Fruit fly (Drosophila melanogaster) whole organism, adult: ENCODE data around the gene CG31145.
A peak's percentile ranks its signal among the peaks of the same experiment; 100 is the strongest.

Source experiments
- CG11617 ChIP-seq: fragments of 200-800 bp; sonication (Bioruptor generic); optimal IDR thresholded peaks from 2 replicates; lab custom pipeline; 2017; ENCODE audit warnings: mild to moderate bottlenecking, missing biosample characterization, missing genetic modification reagents, missing genetic modification characterization
- CG12768 ChIP-seq: fragments of 200-800 bp; sonication (Bioruptor generic); optimal IDR thresholded peaks from 2 replicates; lab custom pipeline; 2017; ENCODE audit warnings: missing biosample characterization, missing genetic modification characterization, mild to moderate bottlenecking, moderate library complexity, missing genetic modification reagents
- CG14711 ChIP-seq: fragments of 200-800 bp; sonication (Bioruptor generic); optimal IDR thresholded peaks from 2 replicates; lab custom pipeline; 2018; ENCODE audit warnings: missing biosample characterization, mild to moderate bottlenecking, missing genetic modification characterization, moderate library complexity
- CG1620 ChIP-seq: fragments of 200-800 bp; sonication (Bioruptor generic); optimal IDR thresholded peaks from 2 replicates; lab custom pipeline; 2016; ENCODE audit warnings: missing biosample characterization, missing genetic modification characterization
- CG33017 ChIP-seq: fragments of 200-800 bp; sonication (Bioruptor generic); optimal IDR thresholded peaks from 2 replicates; lab custom pipeline; 2018; ENCODE audit warnings: missing biosample characterization, mild to moderate bottlenecking, missing genetic modification characterization, moderate library complexity
- CG5204 ChIP-seq: fragments of 200-800 bp; sonication (Bioruptor generic); optimal IDR thresholded peaks from 2 replicates; lab custom pipeline; 2016; ENCODE audit warnings: missing biosample characterization, missing genetic modification characterization
- CG7045 ChIP-seq: fragments of 200-800 bp; sonication (Bioruptor generic); optimal IDR thresholded peaks from 2 replicates; lab custom pipeline; 2017; ENCODE audit warnings: missing biosample characterization, mild to moderate bottlenecking, missing genetic modification characterization
- CG7101 ChIP-seq: fragments of 200-800 bp; sonication (Bioruptor generic); optimal IDR thresholded peaks from 2 replicates; lab custom pipeline; 2018; ENCODE audit warnings: missing biosample characterization, mild to moderate bottlenecking, missing genetic modification characterization, moderate library complexity
- Clk ChIP-seq: fragments of 200-800 bp; sonication (Bioruptor generic); optimal IDR thresholded peaks from 2 replicates; lab custom pipeline; 2017; ENCODE audit warnings: missing biosample characterization, missing genetic modification characterization
- Crg-1 ChIP-seq: fragments of 200-800 bp; sonication (Bioruptor generic); optimal IDR thresholded peaks from 2 replicates; lab custom pipeline; 2016; ENCODE audit warnings: missing biosample characterization, missing genetic modification characterization
- Hr96 ChIP-seq: fragments of 200-800 bp; sonication (Bioruptor generic); optimal IDR thresholded peaks from 2 replicates; lab custom pipeline; 2016; ENCODE audit warnings: missing biosample characterization, missing genetic modification characterization
- Mnt ChIP-seq: fragments of 200-800 bp; sonication (Bioruptor generic); optimal IDR thresholded peaks from 2 replicates; lab custom pipeline; 2016; ENCODE audit warnings: missing biosample characterization, mild to moderate bottlenecking, missing genetic modification characterization
- bab1 ChIP-seq: fragments of 200-800 bp; sonication (Bioruptor generic); optimal IDR thresholded peaks from 3 replicates; lab custom pipeline; 2019; ENCODE audit warnings: missing biosample characterization, mild to moderate bottlenecking, missing genetic modification characterization, moderate library complexity
- cic ChIP-seq: fragments of 200-800 bp; sonication (Bioruptor generic); optimal IDR thresholded peaks from 2 replicates; lab custom pipeline; 2017; ENCODE audit warnings: missing biosample characterization, mild to moderate bottlenecking, missing genetic modification characterization, moderate library complexity
- cnc ChIP-seq, 2 experiments: fragments of >200 bp; optimal IDR thresholded peaks; 2 replicates each; lab custom pipeline; 2017
- kay ChIP-seq: fragments of 200-800 bp; sonication (Bioruptor generic); peaks from one replicate; lab custom pipeline; 2016; ENCODE audit warnings: missing biosample characterization, missing genetic modification characterization, borderline replicate concordance
- ovo ChIP-seq: fragments of 200-800 bp; sonication (Bioruptor generic); optimal IDR thresholded peaks from 2 replicates; lab custom pipeline; 2016; ENCODE audit warnings: missing biosample characterization, missing genetic modification characterization
- pad ChIP-seq: fragments of 200-800 bp; sonication (Bioruptor generic); optimal IDR thresholded peaks from 3 replicates; lab custom pipeline; 2017; ENCODE audit warnings: missing biosample characterization, missing genetic modification characterization, mild to moderate bottlenecking, moderate library complexity, missing genetic modification reagents
- tj ChIP-seq: fragments of 200-800 bp; sonication (Bioruptor generic); optimal IDR thresholded peaks from 3 replicates; lab custom pipeline; 2017; ENCODE audit warnings: missing biosample characterization, mild to moderate bottlenecking, missing genetic modification characterization, moderate library complexity
- toe ChIP-seq: fragments of 200-800 bp; sonication (Bioruptor generic); optimal IDR thresholded peaks from 2 replicates; lab custom pipeline; 2016; ENCODE audit warnings: missing biosample characterization, missing genetic modification characterization

The CG31145 gene

DNA sequence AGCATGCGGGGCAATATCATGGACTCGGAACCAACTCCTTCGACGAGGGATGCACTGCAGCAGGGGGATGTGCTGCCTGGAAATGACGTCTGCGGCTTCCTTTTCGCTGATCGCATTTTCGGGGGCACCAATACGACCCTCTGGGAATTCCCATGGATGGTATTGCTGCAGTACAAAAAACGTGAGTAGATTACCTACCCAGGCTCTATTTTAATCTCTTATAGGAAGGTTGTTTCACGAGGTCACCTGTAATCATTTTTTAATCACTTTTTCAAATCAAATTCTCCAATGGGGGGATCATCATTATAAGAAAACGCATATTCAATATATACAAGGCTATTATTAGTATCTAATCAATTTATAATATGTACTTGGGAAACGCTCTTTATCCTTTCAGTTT lies 17.5 kb upstream of the CG31145 start:
- TF ChIP-seq Mnt (GFP tag; lab: Kevin White, UChicago), result no peak
- TF ChIP-seq CG5204, result no peak
- no peak for TF ChIP-seq kay (GFP tag; lab: Kevin White, UChicago)
- no peak for TF ChIP-seq Crg-1 (GFP tag; lab: Kevin White, UChicago)
- no peak for TF ChIP-seq pad
- TF ChIP-seq CG7045 (GFP tag; lab: Kevin White, UChicago), result no peak
- no peak for TF ChIP-seq ovo (GFP tag; lab: Kevin White, UChicago)
- no peak for TF ChIP-seq CG12768
- no peak for TF ChIP-seq CG33017 (tag; lab: Kevin White, UChicago)

DNA sequence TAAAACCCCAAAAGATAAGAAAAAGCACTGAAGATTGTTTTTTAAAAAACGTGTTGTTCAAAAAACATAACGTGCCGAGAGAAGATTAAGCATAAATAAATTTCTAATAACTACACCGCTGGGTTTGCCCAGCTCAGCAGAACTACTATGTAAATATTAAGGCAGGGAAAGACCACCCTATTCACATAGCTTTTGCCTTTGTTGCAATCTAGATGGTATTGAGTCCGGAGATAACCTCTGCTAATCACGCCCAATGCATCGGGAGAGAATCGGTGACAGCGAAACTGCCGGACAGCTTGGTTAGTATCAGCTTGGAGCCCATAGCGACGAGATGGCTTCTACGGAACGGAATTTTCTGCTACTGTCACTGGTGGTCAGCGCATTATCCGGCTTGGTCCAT lies 16.5 kb upstream of the CG31145 start, which contains the start of gene SPE:
Gene SPE (plus strand): TSS at position 301 of the 400 bp plus-strand sequence.
- TF ChIP-seq Clk, result no peak
- TF ChIP-seq Mnt (GFP tag; lab: Kevin White, UChicago), result no peak
- peak; percentile 44 for TF ChIP-seq tj (GFP tag; lab: Kevin White, UChicago)
- TF ChIP-seq cic (GFP tag; lab: Kevin White, UChicago), result peak; percentile 18
- TF ChIP-seq CG12768, result no peak
- no peak for TF ChIP-seq Hr96 (GFP tag; lab: Kevin White, UChicago)
- TF ChIP-seq CG1620, result no peak
- TF ChIP-seq CG14711 (tag; lab: Kevin White, UChicago), result no peak
- no peak for TF ChIP-seq CG7045 (GFP tag; lab: Kevin White, UChicago)

DNA sequence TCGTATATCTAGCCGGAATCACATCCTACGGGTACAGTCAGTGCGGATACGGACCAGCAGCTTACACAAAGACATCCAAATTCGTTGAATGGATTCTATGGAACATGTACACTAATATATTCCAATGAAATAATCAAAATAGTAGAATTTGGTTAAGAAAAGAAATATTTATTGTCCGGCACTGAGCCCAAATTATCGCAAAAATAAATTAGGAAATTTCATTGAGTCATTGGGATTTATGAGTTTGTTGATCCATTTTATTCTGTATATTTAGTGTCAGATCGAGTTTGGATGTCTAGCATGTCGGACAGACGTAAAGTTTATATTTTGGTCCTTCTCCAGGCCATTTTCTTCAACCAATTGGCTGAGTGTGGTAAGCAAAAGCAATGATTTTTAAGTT lies 14.3 kb upstream of the CG31145 start, which contains the start of gene CG18754:
Gene CG18754 (plus strand): TSS at position 301 of the 400 bp plus-strand sequence.
- TF ChIP-seq CG33017 (tag; lab: Kevin White, UChicago) (no peak), tj (GFP tag; lab: Kevin White, UChicago) (no peak), Mnt (GFP tag; lab: Kevin White, UChicago) (no peak), cnc (optimal IDR thresholded peaks at IDR 0.05; lab: Kevin White, UChicago) (no peak), CG14711 (tag; lab: Kevin White, UChicago) (no peak), pad (no peak), CG12768 (no peak), CG1620 (no peak), kay (GFP tag; lab: Kevin White, UChicago) (no peak), toe (no peak), CG7101 (tag; lab: Kevin White, UChicago) (no peak), CG7045 (GFP tag; lab: Kevin White, UChicago) (no peak), bab1 (no peak), Crg-1 (GFP tag; lab: Kevin White, UChicago) (no peak), cic (GFP tag; lab: Kevin White, UChicago) (no peak)

DNA sequence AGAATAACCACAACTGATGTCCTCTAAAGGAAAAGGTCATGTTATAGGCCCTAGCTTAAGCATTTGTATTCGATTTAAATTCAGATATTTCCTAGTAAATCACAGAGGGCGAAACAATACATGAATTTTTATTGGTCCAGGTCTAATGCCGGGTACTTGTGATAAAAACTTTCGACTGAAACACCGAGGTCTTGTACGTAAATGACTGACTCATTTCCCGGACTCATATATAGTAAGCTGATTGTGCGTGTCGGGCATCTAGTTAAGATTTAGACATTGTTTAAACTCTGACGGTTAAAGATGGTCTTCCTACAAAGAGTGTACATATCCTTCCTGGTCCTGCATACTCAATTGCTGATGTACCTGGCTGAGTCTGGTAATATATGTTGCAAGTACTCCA lies 12.7 kb upstream of the CG31145 start, which contains the start of gene CG16710:
Gene CG16710 (plus strand): TSS at position 301 of the 400 bp plus-strand sequence.
- no peak for TF ChIP-seq tj (GFP tag; lab: Kevin White, UChicago)
- no peak for TF ChIP-seq ovo (GFP tag; lab: Kevin White, UChicago)
- TF ChIP-seq CG1620, result no peak
- TF ChIP-seq Hr96 (GFP tag; lab: Kevin White, UChicago), result no peak
- no peak for TF ChIP-seq Clk
- TF ChIP-seq CG12768, result no peak
- TF ChIP-seq CG5204, result no peak
- TF ChIP-seq cic (GFP tag; lab: Kevin White, UChicago), result no peak
- TF ChIP-seq bab1, result no peak
- no peak for TF ChIP-seq CG33017 (tag; lab: Kevin White, UChicago)
- no peak for TF ChIP-seq toe
- TF ChIP-seq CG11617 (GFP tag; lab: Kevin White, UChicago), result no peak
- TF ChIP-seq pad, result no peak
- TF ChIP-seq CG7045 (GFP tag; lab: Kevin White, UChicago), result no peak
- no peak for TF ChIP-seq Crg-1 (GFP tag; lab: Kevin White, UChicago)

DNA sequence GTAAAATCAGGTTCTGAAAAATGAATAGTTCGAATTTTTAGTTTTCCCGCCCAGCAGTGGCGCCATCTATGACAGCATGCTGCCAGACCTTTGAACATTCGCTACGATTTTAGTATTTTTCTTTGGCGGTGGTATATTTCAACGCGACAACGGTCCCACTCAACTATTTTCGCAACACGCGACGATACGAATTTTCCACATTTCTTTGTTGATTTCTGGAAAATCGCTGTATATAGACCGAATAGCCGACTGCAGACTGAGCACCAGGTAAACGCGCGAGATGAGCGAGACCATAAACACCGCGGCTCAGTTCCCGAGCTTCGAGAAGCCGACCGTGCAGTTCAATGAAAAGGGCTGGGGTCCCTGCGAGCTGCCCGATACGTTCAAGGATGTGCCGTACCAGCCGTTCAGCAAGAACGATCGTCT lies 10.5 kb upstream of the CG31145 start, which contains the start of gene eIF3d1:
Gene eIF3d1 (plus strand): TSS at position 129 of the 426 bp plus-strand sequence.
- peak; percentile 51 for TF ChIP-seq bab1
- no peak for TF ChIP-seq CG12768
- TF ChIP-seq CG11617 (GFP tag; lab: Kevin White, UChicago), result no peak
- TF ChIP-seq CG1620, result peak; percentile 55
- TF ChIP-seq cic (GFP tag; lab: Kevin White, UChicago), result no peak
- TF ChIP-seq CG33017 (tag; lab: Kevin White, UChicago), result no peak
- no peak for TF ChIP-seq CG7045 (GFP tag; lab: Kevin White, UChicago)
- TF ChIP-seq CG14711 (tag; lab: Kevin White, UChicago), result no peak
- no peak for TF ChIP-seq CG7101 (tag; lab: Kevin White, UChicago)
- peak; percentile 0 for TF ChIP-seq ovo (GFP tag; lab: Kevin White, UChicago)
- TF ChIP-seq Hr96 (GFP tag; lab: Kevin White, UChicago), result no peak
- TF ChIP-seq Crg-1 (GFP tag; lab: Kevin White, UChicago), result peak; percentile 23
- TF ChIP-seq pad, result no peak
- TF ChIP-seq kay (GFP tag; lab: Kevin White, UChicago), result no peak
- no peak for TF ChIP-seq tj (GFP tag; lab: Kevin White, UChicago)
- TF ChIP-seq toe, result no peak
- no peak for TF ChIP-seq cnc (optimal IDR thresholded peaks at IDR 0.05; lab: Kevin White, UChicago)
- peak; percentile 94 for TF ChIP-seq Mnt (GFP tag; lab: Kevin White, UChicago)
- TF ChIP-seq CG5204, result no peak
- no peak for TF ChIP-seq Clk

DNA sequence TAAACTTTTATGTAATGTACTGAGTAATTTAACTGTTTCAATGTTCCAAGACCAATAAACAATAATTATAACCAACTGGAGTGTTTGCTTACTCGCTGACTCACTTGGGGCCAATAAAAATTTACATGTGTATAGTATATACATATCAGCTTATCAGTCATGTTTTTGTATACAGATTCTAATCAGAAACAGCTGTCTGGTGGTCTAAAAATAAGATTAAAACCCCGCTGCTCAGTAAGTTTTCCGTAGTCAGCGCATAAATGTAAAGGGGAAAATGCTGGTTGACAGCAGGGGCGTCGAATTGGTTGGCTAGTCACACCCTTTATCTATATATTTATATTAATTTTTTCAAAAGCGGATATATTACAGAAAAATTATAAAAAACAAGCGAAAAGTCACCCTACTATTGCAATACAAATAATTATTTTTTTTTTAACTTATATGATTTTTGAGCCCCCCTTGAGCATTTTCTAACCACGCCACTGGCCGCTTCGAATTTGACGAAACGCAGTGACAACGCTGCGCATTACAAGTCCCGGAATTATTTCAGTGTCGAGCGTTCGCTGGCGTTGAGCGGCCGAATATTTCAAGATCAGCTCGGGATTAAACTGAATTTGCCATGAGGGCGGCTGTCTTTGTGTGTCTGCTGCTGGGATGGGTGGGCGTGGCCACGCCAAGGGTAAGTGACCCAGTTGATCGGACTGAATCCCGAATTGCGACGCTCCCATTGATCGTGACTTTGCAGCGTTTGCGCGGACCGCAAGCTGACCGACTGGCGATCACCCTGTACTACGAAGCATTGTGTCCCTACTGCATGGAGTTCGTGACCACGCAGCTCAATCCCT lies 9.1 kb upstream of the CG31145 start, which contains the start of gene GILT2:
Gene GILT2 (plus strand): TSS at position 547 of the 845 bp plus-strand sequence.
- peak; percentile 97 for TF ChIP-seq bab1
- peak; percentile 82 for TF ChIP-seq cic (GFP tag; lab: Kevin White, UChicago)
- TF ChIP-seq cnc (optimal IDR thresholded peaks at IDR 0.05; lab: Kevin White, UChicago), result no peak
- peak; percentile 97 for TF ChIP-seq CG12768
- TF ChIP-seq Clk, result peak; percentile 84
- peak; percentile 77 for TF ChIP-seq Mnt (GFP tag; lab: Kevin White, UChicago)
- TF ChIP-seq CG5204, result peak; percentile 85
- TF ChIP-seq Hr96 (GFP tag; lab: Kevin White, UChicago), result peak; percentile 79
- TF ChIP-seq Crg-1 (GFP tag; lab: Kevin White, UChicago), result peak; percentile 79
- peak; percentile 94 for TF ChIP-seq pad
- TF ChIP-seq ovo (GFP tag; lab: Kevin White, UChicago), result peak; percentile 85
- peak; percentile 93 for TF ChIP-seq CG7101 (tag; lab: Kevin White, UChicago)
- peak; percentile 89 for TF ChIP-seq CG1620
- TF ChIP-seq toe, result peak; percentile 81
- TF ChIP-seq CG14711 (tag; lab: Kevin White, UChicago), result peak; percentile 90
- TF ChIP-seq CG7045 (GFP tag; lab: Kevin White, UChicago), result peak; percentile 95
- peak; percentile 94 for TF ChIP-seq tj (GFP tag; lab: Kevin White, UChicago)
- TF ChIP-seq kay (GFP tag; lab: Kevin White, UChicago), result peak; percentile 95
- TF ChIP-seq CG11617 (GFP tag; lab: Kevin White, UChicago), result peak; percentile 95
- TF ChIP-seq CG33017 (tag; lab: Kevin White, UChicago), result peak; percentile 89
